Worm (Caenorhabditis elegans) whole organism, midembryonic: Measurements from ENCODE around the gene tkt-1.

Experiments
- T22C8.4 ChIP-seq: fragments of 200-800 bp; sonication (Bioruptor generic); IDR thresholded peaks from 2 replicates; pipeline ENCODE4 v1.3.6; 2022; ENCODE audit warnings: missing genetic modification characterization, missing compliant biosample characterization
- cog-1 ChIP-seq: sonication (generic microtip); optimal IDR thresholded peaks from 2 replicates; lab custom pipeline; 2016; ENCODE audit warnings: missing genetic modification characterization, missing compliant biosample characterization
- klf-2 ChIP-seq: fragments of 200-800 bp; sonication (Bioruptor generic); conservative IDR thresholded peaks from 2 replicates; pipeline ENCODE4 v1.3.6; 2022; ENCODE audit warnings: missing genetic modification reagents, missing genetic modification characterization, missing compliant biosample characterization
- tab-1 ChIP-seq: fragments of 200-800 bp; sonication (Bioruptor generic); IDR thresholded peaks from 2 replicates; pipeline ENCODE4 v1.3.6; 2022; ENCODE audit warnings: missing genetic modification characterization, missing compliant biosample characterization
- ztf-29 ChIP-seq: fragments of 200-800 bp; sonication (Bioruptor generic); IDR thresholded peaks from 2 replicates; pipeline ENCODE4 v1.3.6; 2022; ENCODE audit warnings: missing genetic modification reagents, missing genetic modification characterization, missing compliant biosample characterization

DNA sequence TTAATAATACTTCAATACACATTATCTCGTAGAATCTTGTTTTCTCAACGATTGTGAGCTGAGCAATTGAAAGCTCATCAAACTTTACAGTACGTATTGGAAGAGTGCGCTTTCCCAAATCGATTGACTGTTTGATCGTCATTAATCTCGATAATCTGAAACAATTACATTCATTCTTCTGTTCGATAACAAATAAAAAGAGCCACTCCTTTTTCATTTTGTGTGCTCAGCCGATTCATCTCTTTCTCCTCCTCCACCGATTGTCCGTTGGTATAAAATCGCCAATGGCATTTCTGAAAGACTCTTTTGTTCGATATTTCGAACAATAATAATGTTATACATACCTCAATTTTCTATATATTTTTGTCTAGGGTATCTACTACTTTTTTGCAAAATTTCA lies 19.7 kb upstream of the tkt-1 start, which contains the start of gene nas-12:
- TF ChIP-seq cog-1: no peak
- no peak for TF ChIP-seq tab-1 (GFP tag; lab: Robert Waterston, UW)
- no peak for TF ChIP-seq ztf-29 (GFP tag; lab: Robert Waterston, UW)
- no peak for TF ChIP-seq T22C8.4
- TF ChIP-seq klf-2 (GFP tag; lab: Robert Waterston, UW): no peak
